Fruit fly (Drosophila melanogaster): ENCODE results near the gene CG3527.

dm6 chrX:4503542-4503941, 48.2 kb upstream of the CG3527 start:
- no peak for TF ChIP-seq Dll (optimal IDR thresholded peaks at IDR 0.05)
- no peak for TF ChIP-seq EcR (GFP tag; optimal IDR thresholded peaks at IDR 0.05)
- TF ChIP-seq CG8478 (optimal IDR thresholded peaks at IDR 0.05), result no peak
- no peak for TF ChIP-seq usp (GFP tag; optimal IDR thresholded peaks at IDR 0.05)
- TF ChIP-seq psq (optimal IDR thresholded peaks at IDR 0.05), result no peak

Measured in whole organism.